Fruit fly (Drosophila melanogaster) S2 (cell line): ENCODE data around the gene CG10301.

Experiments
- CG8478 ChIP-seq: fragments of >200 bp; optimal IDR thresholded peaks from 2 replicates; lab custom pipeline; 2018
- CTCF ChIP-seq, 2 experiments: fragments of >200 bp; optimal IDR thresholded peaks; 2 replicates each; lab custom pipeline; 2018

dm6 chr3R:23711195-23711594 is 1.2 kb downstream of the CG10301 start, which contains the start of gene CG10300:
- TF ChIP-seq CG8478 (lab: Kevin White, UChicago), result no peak
- no peak for TF ChIP-seq CTCF (optimal IDR thresholded peaks at IDR 0.05; lab: Kevin White, UChicago)
